Worm (Caenorhabditis elegans) whole organism, L3 larva: ENCODE data around the gene F26A1.7.

ENCODE experiments used
- ama-1 ChIP-seq: fragments of 150-350 bp; optimal IDR thresholded peaks from 2 replicates; lab custom pipeline; 2018
- egl-27 ChIP-seq: sonication (generic microtip); optimal IDR thresholded peaks from 4 replicates; lab custom pipeline; 2017; ENCODE audit warnings: missing biosample characterization, missing genetic modification reagents, missing genetic modification characterization
- elt-1 ChIP-seq: fragments of 150-350 bp; optimal IDR thresholded peaks from 2 replicates; lab custom pipeline; 2014; ENCODE audit warnings: missing biosample characterization, missing genetic modification characterization
- hmg-11 ChIP-seq: sonication (generic microtip); optimal IDR thresholded peaks from 2 replicates; lab custom pipeline; 2016; ENCODE audit warnings: missing genetic modification characterization, missing compliant biosample characterization
- lin-15B ChIP-seq: fragments of 150-350 bp; optimal IDR thresholded peaks from 2 replicates; lab custom pipeline; 2014; ENCODE audit warnings: missing biosample characterization, missing genetic modification characterization
- nhr-11 ChIP-seq: fragments of 150-350 bp; optimal IDR thresholded peaks from 2 replicates; lab custom pipeline; 2014; ENCODE audit warnings: missing biosample characterization, missing genetic modification characterization
- nhr-12 ChIP-seq: fragments of 150-350 bp; optimal IDR thresholded peaks from 2 replicates; lab custom pipeline; 2014; ENCODE audit warnings: missing biosample characterization, missing genetic modification characterization
- nhr-237 ChIP-seq: fragments of 150-350 bp; optimal IDR thresholded peaks from 2 replicates; lab custom pipeline; 2014; ENCODE audit warnings: missing biosample characterization, missing genetic modification characterization
- nhr-28 ChIP-seq: fragments of 150-350 bp; optimal IDR thresholded peaks from 2 replicates; lab custom pipeline; 2014; ENCODE audit warnings: missing biosample characterization, missing genetic modification characterization
- nhr-77 ChIP-seq: fragments of 150-350 bp; optimal IDR thresholded peaks from 2 replicates; lab custom pipeline; 2014; ENCODE audit warnings: missing biosample characterization, missing genetic modification characterization
- sea-2 ChIP-seq: fragments of 150-350 bp; sonication (generic microtip); optimal IDR thresholded peaks from 4 replicates; lab custom pipeline; 2014; ENCODE audit warnings: missing biosample characterization, missing genetic modification reagents, missing genetic modification characterization
- tbx-2 ChIP-seq: sonication (generic microtip); optimal IDR thresholded peaks from 2 replicates; lab custom pipeline; 2016; ENCODE audit warnings: mild to moderate bottlenecking, missing genetic modification characterization, missing compliant biosample characterization

DNA sequence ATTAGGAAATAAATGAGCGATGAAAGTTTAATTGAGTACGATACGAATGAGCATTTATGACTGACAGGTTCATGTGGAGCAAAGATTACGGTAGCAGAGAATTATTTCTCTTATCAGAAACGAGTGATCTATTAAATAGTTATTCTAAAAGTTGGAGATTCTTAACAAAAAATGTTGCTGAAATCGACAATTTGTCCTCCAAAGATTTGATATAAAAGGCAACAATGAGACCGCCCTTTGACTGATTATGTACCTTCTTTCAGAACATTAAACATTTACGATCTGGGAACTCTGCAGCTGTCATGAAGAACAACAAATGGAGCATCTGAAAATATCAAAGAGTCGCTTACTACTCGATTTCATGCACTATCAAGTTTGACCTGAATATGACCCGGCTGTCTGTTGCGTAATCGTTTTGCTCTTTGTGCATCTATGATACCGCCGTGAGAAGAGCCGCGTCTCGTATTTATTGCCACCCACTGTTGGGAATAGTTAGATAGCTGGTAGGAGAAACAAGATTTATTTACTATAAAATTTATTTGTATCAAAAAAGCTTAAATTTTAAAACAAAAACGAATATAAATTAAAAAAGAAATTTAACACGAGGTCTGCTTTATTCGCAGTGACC lies 10.1 kb downstream of the F26A1.7 start, which contains the start of gene pal-1:
- TF ChIP-seq tbx-2 (tag; lab: Kevin White, UChicago) (no peak), hmg-11 (no peak), nhr-12 (tag; lab: Kevin White, UChicago) (no peak), egl-27 (tag; lab: Kevin White, UChicago) (no peak), nhr-28 (tag; lab: Kevin White, UChicago) (no peak), nhr-11 (tag; lab: Kevin White, UChicago) (no peak), lin-15B (tag; lab: Kevin White, UChicago) (no peak), ama-1 (no peak), sea-2 (GFP tag; lab: Kevin White, UChicago) (no peak), elt-1 (tag; lab: Kevin White, UChicago) (no peak), nhr-77 (tag; lab: Kevin White, UChicago) (no peak), nhr-237 (tag; lab: Kevin White, UChicago) (no peak)
